Fruit fly (Drosophila melanogaster) whole organism, adult: ENCODE data around the gene CG31076.

Experiments
- CG11617 ChIP-seq: fragments of 200-800 bp; sonication (Bioruptor generic); optimal IDR thresholded peaks from 2 replicates; lab custom pipeline; 2017; ENCODE audit warnings: mild to moderate bottlenecking, missing biosample characterization, missing genetic modification reagents, missing genetic modification characterization
- CG12768 ChIP-seq: fragments of 200-800 bp; sonication (Bioruptor generic); optimal IDR thresholded peaks from 2 replicates; lab custom pipeline; 2017; ENCODE audit warnings: missing biosample characterization, missing genetic modification characterization, mild to moderate bottlenecking, moderate library complexity, missing genetic modification reagents
- CG14711 ChIP-seq: fragments of 200-800 bp; sonication (Bioruptor generic); optimal IDR thresholded peaks from 2 replicates; lab custom pipeline; 2018; ENCODE audit warnings: missing biosample characterization, mild to moderate bottlenecking, missing genetic modification characterization, moderate library complexity
- CG1620 ChIP-seq: fragments of 200-800 bp; sonication (Bioruptor generic); optimal IDR thresholded peaks from 2 replicates; lab custom pipeline; 2016; ENCODE audit warnings: missing biosample characterization, missing genetic modification characterization
- CG33017 ChIP-seq: fragments of 200-800 bp; sonication (Bioruptor generic); optimal IDR thresholded peaks from 2 replicates; lab custom pipeline; 2018; ENCODE audit warnings: missing biosample characterization, mild to moderate bottlenecking, missing genetic modification characterization, moderate library complexity
- CG5204 ChIP-seq: fragments of 200-800 bp; sonication (Bioruptor generic); optimal IDR thresholded peaks from 2 replicates; lab custom pipeline; 2016; ENCODE audit warnings: missing biosample characterization, missing genetic modification characterization
- CG7045 ChIP-seq: fragments of 200-800 bp; sonication (Bioruptor generic); optimal IDR thresholded peaks from 2 replicates; lab custom pipeline; 2017; ENCODE audit warnings: missing biosample characterization, mild to moderate bottlenecking, missing genetic modification characterization
- CG7101 ChIP-seq: fragments of 200-800 bp; sonication (Bioruptor generic); optimal IDR thresholded peaks from 2 replicates; lab custom pipeline; 2018; ENCODE audit warnings: missing biosample characterization, mild to moderate bottlenecking, missing genetic modification characterization, moderate library complexity
- Clk ChIP-seq: fragments of 200-800 bp; sonication (Bioruptor generic); optimal IDR thresholded peaks from 2 replicates; lab custom pipeline; 2017; ENCODE audit warnings: missing biosample characterization, missing genetic modification characterization
- Crg-1 ChIP-seq: fragments of 200-800 bp; sonication (Bioruptor generic); optimal IDR thresholded peaks from 2 replicates; lab custom pipeline; 2016; ENCODE audit warnings: missing biosample characterization, missing genetic modification characterization
- Mnt ChIP-seq: fragments of 200-800 bp; sonication (Bioruptor generic); optimal IDR thresholded peaks from 2 replicates; lab custom pipeline; 2016; ENCODE audit warnings: missing biosample characterization, mild to moderate bottlenecking, missing genetic modification characterization
- kay ChIP-seq: fragments of 200-800 bp; sonication (Bioruptor generic); peaks from one replicate; lab custom pipeline; 2016; ENCODE audit warnings: missing biosample characterization, missing genetic modification characterization, borderline replicate concordance
- pad ChIP-seq: fragments of 200-800 bp; sonication (Bioruptor generic); optimal IDR thresholded peaks from 3 replicates; lab custom pipeline; 2017; ENCODE audit warnings: missing biosample characterization, missing genetic modification characterization, mild to moderate bottlenecking, moderate library complexity, missing genetic modification reagents

- TF ChIP-seq Mnt (GFP tag; lab: Kevin White, UChicago) (peak; percentile 32), kay (GFP tag; lab: Kevin White, UChicago) (peak; percentile 100), pad (no peak), CG12768 (GFP tag; lab: Kevin White, UChicago) (peak; percentile 98), CG1620 (GFP tag; lab: Kevin White, UChicago) (no peak), Crg-1 (GFP tag; lab: Kevin White, UChicago) (no peak), CG14711 (tag; lab: Kevin White, UChicago) (peak; percentile 1), CG7045 (GFP tag; lab: Kevin White, UChicago) (peak; percentile 26), CG33017 (tag; lab: Kevin White, UChicago) (peak; percentile 55), Clk (GFP tag; lab: Kevin White, UChicago) (no peak), CG7101 (tag; lab: Kevin White, UChicago) (peak; percentile 29), CG11617 (GFP tag; lab: Kevin White, UChicago) (peak; percentile 59), CG5204 (GFP tag; lab: Kevin White, UChicago) (peak; percentile 75)
Observed at dm6 chr3R:26947296-26947880, 42.3 kb downstream of the CG31076 start, which contains the start of gene Spag1.
